Worm (Caenorhabditis elegans) whole organism, early embryonic: ENCODE data around the gene F58B4.6.
A peak's percentile ranks its signal among the peaks of the same experiment; 100 is the strongest.

Source experiments
- B0310.2 ChIP-seq: sonication (generic microtip); optimal IDR thresholded peaks from 2 replicates; lab custom pipeline; 2016; ENCODE audit warnings: mild to moderate bottlenecking, missing genetic modification characterization, missing compliant biosample characterization
- F13C5.2 ChIP-seq: sonication (generic microtip); optimal IDR thresholded peaks from 2 replicates; lab custom pipeline; 2017; ENCODE audit warnings: mild to moderate bottlenecking, missing genetic modification characterization, inconsistent platforms, missing compliant biosample characterization
- aly-1 ChIP-seq: sonication (generic microtip); optimal IDR thresholded peaks from 2 replicates; lab custom pipeline; 2016; ENCODE audit warnings: missing genetic modification characterization, missing compliant biosample characterization
- ama-1 ChIP-seq: fragments of 150-350 bp; optimal IDR thresholded peaks from 2 replicates; lab custom pipeline; 2014
- ceh-13 ChIP-seq: fragments of 200-800 bp; sonication (Bioruptor generic); optimal IDR thresholded peaks from 2 replicates; lab custom pipeline; 2018; ENCODE audit warnings: mild to moderate bottlenecking, missing genetic modification characterization, missing compliant biosample characterization
- ceh-36 ChIP-seq: sonication (generic microtip); optimal IDR thresholded peaks from 2 replicates; lab custom pipeline; 2016; ENCODE audit warnings: missing genetic modification characterization, inconsistent platforms, missing compliant biosample characterization
- flt-1 ChIP-seq: fragments of 200-800 bp; sonication (Bioruptor generic); IDR thresholded peaks from 2 replicates; pipeline ENCODE4 v1.3.6; 2022; ENCODE audit warnings: missing genetic modification characterization, missing compliant biosample characterization
- hmbx-1 ChIP-seq: sonication (generic microtip); optimal IDR thresholded peaks from 2 replicates; lab custom pipeline; 2016; ENCODE audit warnings: mild to moderate bottlenecking, missing genetic modification characterization, missing compliant biosample characterization
- hmg-4 ChIP-seq: fragments of 200-800 bp; sonication (Bioruptor generic); optimal IDR thresholded peaks from 2 replicates; lab custom pipeline; 2018; ENCODE audit warnings: mild to moderate bottlenecking, missing genetic modification characterization, missing compliant biosample characterization
- hnd-1 ChIP-seq: sonication (generic microtip); optimal IDR thresholded peaks from 2 replicates; lab custom pipeline; 2016; ENCODE audit warnings: missing genetic modification characterization, missing compliant biosample characterization
- pes-1 ChIP-seq: fragments of 200-800 bp; sonication (Bioruptor generic); IDR thresholded peaks from 2 replicates; pipeline ENCODE4 v1.3.6; 2022; ENCODE audit warnings: missing genetic modification reagents, missing genetic modification characterization, missing compliant biosample characterization
- scrt-1 ChIP-seq: fragments of 200-800 bp; sonication (Bioruptor generic); IDR thresholded peaks from 2 replicates; pipeline ENCODE4 v1.3.6; 2022; ENCODE audit warnings: missing genetic modification characterization, missing compliant biosample characterization
- sea-1 ChIP-seq: fragments of 200-800 bp; sonication (Bioruptor generic); conservative IDR thresholded peaks from 2 replicates; pipeline ENCODE4 v1.3.6; 2022; ENCODE audit warnings: missing genetic modification characterization, missing compliant biosample characterization
- tbx-11 ChIP-seq: fragments of 200-800 bp; sonication (Bioruptor generic); IDR thresholded peaks from 2 replicates; pipeline ENCODE4 v1.3.6; 2022; ENCODE audit warnings: missing genetic modification characterization, missing compliant biosample characterization
- tbx-37 ChIP-seq: fragments of 200-800 bp; sonication (Bioruptor generic); conservative IDR thresholded peaks from 2 replicates; pipeline ENCODE4 v1.3.6; 2022; ENCODE audit warnings: missing genetic modification reagents, missing genetic modification characterization, missing compliant biosample characterization
- tra-4 ChIP-seq: sonication (generic microtip); optimal IDR thresholded peaks from 2 replicates; lab custom pipeline; 2017; ENCODE audit warnings: missing genetic modification characterization, missing compliant biosample characterization

F58B4.6 gene

ce11 chrV:10961448-10961870, 36.6 kb downstream of the F58B4.6 start:
- TF ChIP-seq aly-1 (tag; lab: Kevin White, UChicago) (no peak), ceh-36 (tag; lab: Kevin White, UChicago) (no peak), pes-1 (GFP tag; lab: Robert Waterston, UW) (no peak), hnd-1 (tag; lab: Kevin White, UChicago) (no peak), B0310.2 (tag; lab: Kevin White, UChicago) (no peak), tra-4 (tag; lab: Kevin White, UChicago) (no peak), tbx-11 (GFP tag; lab: Robert Waterston, UW) (no peak), ama-1 (lab: Kevin White, UChicago) (no peak), tbx-37 (GFP tag; lab: Robert Waterston, UW) (no peak), F13C5.2 (no peak)

DNA sequence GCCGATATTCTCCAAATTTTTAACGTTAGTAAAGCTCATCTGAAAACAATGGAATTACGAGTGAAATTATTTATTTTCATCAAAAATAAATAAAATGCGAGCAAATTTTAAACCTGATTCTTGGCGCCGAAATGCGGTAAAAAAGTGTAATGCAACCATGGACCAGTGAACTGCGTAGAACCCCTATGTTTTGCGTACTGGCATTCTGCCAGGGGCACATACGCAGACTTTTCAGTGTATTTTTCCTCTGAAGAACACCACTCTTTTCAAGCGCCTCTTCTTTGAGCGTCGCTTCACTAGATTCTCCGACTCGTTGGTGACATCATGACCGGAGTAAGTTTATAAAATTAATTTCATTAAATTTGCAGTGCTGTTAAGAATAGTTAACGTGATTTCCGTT, 40.7 kb downstream of the F58B4.6 start, which contains the start of the genes ctf-4 and eef-1G:
TSS of gene ctf-4 (minus strand) at position 39 of the 400 bp plus-strand sequence.
TSS of gene eef-1G (plus strand) at position 219 of the 400 bp plus-strand sequence.
- TF ChIP-seq F13C5.2 (peak; percentile 74), hmbx-1 (tag; lab: Kevin White, UChicago) (no peak)

- TF ChIP-seq tbx-37 (GFP tag; lab: Robert Waterston, UW) (no peak), sea-1 (GFP tag; lab: Robert Waterston, UW) (no peak), ceh-36 (tag; lab: Kevin White, UChicago) (no peak), scrt-1 (GFP tag; lab: Robert Waterston, UW) (no peak), tra-4 (tag; lab: Kevin White, UChicago) (no peak), hnd-1 (tag; lab: Kevin White, UChicago) (no peak), pes-1 (GFP tag; lab: Robert Waterston, UW) (no peak), flt-1 (GFP tag; lab: Robert Waterston, UW) (no peak), B0310.2 (tag; lab: Kevin White, UChicago) (no peak), hmg-4 (GFP tag; lab: Kevin White, UChicago) (no peak), ceh-13 (GFP tag; lab: Kevin White, UChicago) (no peak)
Measured at ce11 chrV:10966874-10967273, 42.0 kb downstream of the F58B4.6 start.

ce11 chrV:10967594-10968273, 42.9 kb downstream of the F58B4.6 start:
- no peak for TF ChIP-seq flt-1 (GFP tag; lab: Robert Waterston, UW)
- TF ChIP-seq tbx-11 (GFP tag; lab: Robert Waterston, UW), result no peak
- TF ChIP-seq pes-1 (GFP tag; lab: Robert Waterston, UW), result no peak
- TF ChIP-seq ceh-13 (GFP tag; lab: Kevin White, UChicago), result no peak

ce11 chrV:10970070-10970469, 45.2 kb downstream of the F58B4.6 start, which contains the start of gene F17C11.22:
TSS of gene F17C11.22 (minus strand) at chrV:10970170.
- TF ChIP-seq ceh-36 (tag; lab: Kevin White, UChicago) (no peak), tbx-37 (GFP tag; lab: Robert Waterston, UW) (no peak), flt-1 (GFP tag; lab: Robert Waterston, UW) (no peak), hnd-1 (tag; lab: Kevin White, UChicago) (no peak), hmbx-1 (tag; lab: Kevin White, UChicago) (no peak), ceh-13 (GFP tag; lab: Kevin White, UChicago) (no peak), hmg-4 (GFP tag; lab: Kevin White, UChicago) (no peak), aly-1 (tag; lab: Kevin White, UChicago) (no peak), F13C5.2 (no peak), B0310.2 (tag; lab: Kevin White, UChicago) (no peak), ama-1 (lab: Kevin White, UChicago) (no peak), tbx-11 (GFP tag; lab: Robert Waterston, UW) (no peak)

ce11 chrV:10970930-10971329, 46.1 kb downstream of the F58B4.6 start:
- TF ChIP-seq flt-1 (GFP tag; lab: Robert Waterston, UW) (no peak), pes-1 (GFP tag; lab: Robert Waterston, UW) (no peak)

DNA sequence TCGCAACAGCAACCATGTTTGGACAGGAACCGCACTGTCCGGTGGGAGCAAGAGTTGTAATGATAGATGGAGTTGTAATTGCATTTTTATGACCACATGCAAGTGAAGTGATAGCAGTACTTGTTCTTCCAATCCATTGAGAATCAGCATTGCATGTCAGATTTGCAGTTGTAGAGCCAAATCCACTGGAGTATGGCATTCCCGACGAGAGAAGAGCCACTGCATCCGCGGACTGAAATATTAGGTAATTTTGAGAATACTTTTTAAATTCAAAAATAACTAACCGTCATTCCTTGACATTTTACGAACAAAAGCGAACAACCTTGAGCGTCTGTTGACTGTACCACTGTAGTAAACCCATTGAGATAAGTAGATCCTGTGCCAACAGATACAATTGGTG, 50.3 kb downstream of the F58B4.6 start:
- TF ChIP-seq F13C5.2, result no peak
- TF ChIP-seq aly-1 (tag; lab: Kevin White, UChicago), result no peak
- no peak for TF ChIP-seq hnd-1 (tag; lab: Kevin White, UChicago)
- no peak for TF ChIP-seq B0310.2 (tag; lab: Kevin White, UChicago)
- TF ChIP-seq scrt-1 (GFP tag; lab: Robert Waterston, UW), result no peak
- TF ChIP-seq tbx-11 (GFP tag; lab: Robert Waterston, UW), result no peak
